Worm (Caenorhabditis elegans): Measurements from ENCODE around the gene T10C6.15.

- TF ChIP-seq madf-9 (GFP tag; conservative IDR thresholded peaks at IDR 0.05), result no peak
- no peak for TF ChIP-seq egl-27 (tag; optimal IDR thresholded peaks at IDR 0.05)
- TF ChIP-seq zag-1 (tag; optimal IDR thresholded peaks at IDR 0.05), result no peak
- no peak for TF ChIP-seq F26F4.8 (GFP tag; conservative IDR thresholded peaks at IDR 0.05)
- no peak for TF ChIP-seq nhr-11 (tag; optimal IDR thresholded peaks at IDR 0.05)
- TF ChIP-seq lin-39 (tag; optimal IDR thresholded peaks at IDR 0.05), result no peak
- no peak for TF ChIP-seq zip-11 (GFP tag; IDR thresholded peaks at IDR 0.05)
- TF ChIP-seq dve-1 (tag; optimal IDR thresholded peaks at IDR 0.05; ENCODE audit: insufficient read depth), result no peak
- TF ChIP-seq ztf-11 (tag; optimal IDR thresholded peaks at IDR 0.05), result no peak
- no peak for TF ChIP-seq ceh-82 (tag; optimal IDR thresholded peaks at IDR 0.05)
Observed at ce11 chrV:16015652-16016051, 30.1 kb downstream of the T10C6.15 start, which contains the start of gene str-232.
